Comparison of ENCODE assay signal across 4 worm cellular contexts in the genomic region with DNA sequence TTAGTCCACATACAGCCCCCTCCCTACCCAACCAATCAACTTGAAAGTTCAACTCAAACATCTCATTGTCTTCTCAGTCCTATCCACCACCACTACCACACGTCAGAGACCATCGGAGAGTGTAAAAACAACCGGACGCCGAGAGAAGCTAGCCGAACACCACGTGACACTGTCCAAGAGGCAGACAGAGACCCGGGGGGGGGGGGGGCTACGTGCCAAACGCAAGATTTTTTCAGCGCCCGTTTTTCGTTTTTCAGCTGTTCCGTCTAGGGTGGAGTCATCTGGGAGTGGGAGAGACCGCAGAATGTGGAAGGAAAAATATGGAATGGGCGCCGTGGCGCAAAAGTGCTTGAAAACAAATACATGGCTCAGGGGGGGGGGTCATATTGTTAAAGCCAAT.
A peak's percentile ranks its signal among the peaks of the same experiment; 100 is the strongest.
TF ChIP-seq lines count a peak whose summit lies in the region.

No protein-coding gene starts in this region.

TF ChIP-seq in whole organism, L1 larva, 84 proteins besides CTCF, POLR2A, EP300 and RAD21 (continued from another document):
- TF ChIP-seq lin-35 (GFP tag; optimal IDR thresholded peaks at IDR 0.05; lab: Kevin White, UChicago) (peak in 1 of 2 experiments; percentile 54), dsc-1 (tag; optimal IDR thresholded peaks at IDR 0.05; lab: Kevin White, UChicago) (peak; percentile 30), aha-1 (tag; optimal IDR thresholded peaks at IDR 0.05; lab: Kevin White, UChicago) (peak; percentile 99), snpc-4 (tag; optimal IDR thresholded peaks at IDR 0.05; lab: Kevin White, UChicago) (peak; percentile 43), nhr-47 (tag; optimal IDR thresholded peaks at IDR 0.05; lab: Kevin White, UChicago) (peak; percentile 71), ztf-4 (tag; optimal IDR thresholded peaks at IDR 0.05; lab: Kevin White, UChicago) (peak; percentile 53), mab-9 (GFP tag; IDR thresholded peaks at IDR 0.05; lab: Robert Waterston, UW) (no peak), pax-3 (tag; optimal IDR thresholded peaks at IDR 0.05; lab: Kevin White, UChicago) (peak; percentile 67), nhr-76 (tag; optimal IDR thresholded peaks at IDR 0.05; lab: Kevin White, UChicago) (no peak), fkh-8 (tag; optimal IDR thresholded peaks at IDR 0.05; lab: Kevin White, UChicago) (peak; percentile 73), blmp-1 (tag; optimal IDR thresholded peaks at IDR 0.05; lab: Kevin White, UChicago) (peak; percentile 4), nhr-19 (GFP tag; conservative IDR thresholded peaks at IDR 0.05; lab: Robert Waterston, UW) (peak; percentile 76), dpl-1 (GFP tag; optimal IDR thresholded peaks at IDR 0.05; lab: Kevin White, UChicago) (peak in 2 of 3 experiments; percentile 15 to 19), ceh-63 (GFP tag; optimal IDR thresholded peaks at IDR 0.05; lab: Kevin White, UChicago) (no peak)

TF ChIP-seq in whole organism, L2 larva, 48 proteins besides CTCF, POLR2A, EP300 and RAD21 (continued from another document):
- TF ChIP-seq mab-5 (tag; optimal IDR thresholded peaks at IDR 0.05; lab: Kevin White, UChicago) (peak; percentile 6), nhr-129 (tag; optimal IDR thresholded peaks at IDR 0.05; lab: Kevin White, UChicago) (peak; percentile 55), Y55F3AM.14 (GFP tag; optimal IDR thresholded peaks at IDR 0.05; lab: Kevin White, UChicago) (peak; percentile 48), lin-11 (tag; optimal IDR thresholded peaks at IDR 0.05; lab: Kevin White, UChicago) (peak; percentile 46), elt-3 (tag; optimal IDR thresholded peaks at IDR 0.05; lab: Kevin White, UChicago) (no peak), alr-1 (tag; optimal IDR thresholded peaks at IDR 0.05; lab: Kevin White, UChicago) (no peak), F13H6.1 (tag; optimal IDR thresholded peaks at IDR 0.05; lab: Kevin White, UChicago) (peak; percentile 87), nhr-11 (tag; optimal IDR thresholded peaks at IDR 0.05; lab: Kevin White, UChicago) (no peak)

TF ChIP-seq in whole organism, L3 larva, 47 proteins besides CTCF, POLR2A, EP300 and RAD21 (continued from another document):
- no peak for TF ChIP-seq eor-1 (tag; optimal IDR thresholded peaks at IDR 0.05; lab: Kevin White, UChicago)
- no peak for TF ChIP-seq egl-27 (tag; optimal IDR thresholded peaks at IDR 0.05; lab: Kevin White, UChicago)
- TF ChIP-seq ceh-9 (tag; optimal IDR thresholded peaks at IDR 0.05; lab: Kevin White, UChicago): no peak
- TF ChIP-seq fkh-2 (tag; optimal IDR thresholded peaks at IDR 0.05; lab: Kevin White, UChicago): no peak
- no peak for TF ChIP-seq tbx-2 (tag; optimal IDR thresholded peaks at IDR 0.05; lab: Kevin White, UChicago)
- no peak for TF ChIP-seq hmg-11 (tag; optimal IDR thresholded peaks at IDR 0.05; lab: Kevin White, UChicago)
- TF ChIP-seq nfya-1 (tag; optimal IDR thresholded peaks at IDR 0.05; lab: Kevin White, UChicago; ENCODE audit: insufficient read depth): peak; percentile 76
- peak; percentile 69 for TF ChIP-seq lsy-12 (tag; optimal IDR thresholded peaks at IDR 0.05; lab: Kevin White, UChicago)
- TF ChIP-seq ama-1 (optimal IDR thresholded peaks at IDR 0.05; lab: Kevin White, UChicago): peak; percentile 82
- no peak for TF ChIP-seq zag-1 (tag; optimal IDR thresholded peaks at IDR 0.05; lab: Kevin White, UChicago)
- no peak for TF ChIP-seq fkh-10 (GFP tag; optimal IDR thresholded peaks at IDR 0.05; lab: Kevin White, UChicago)
TF ChIP-seq in whole organism, L3 larva: peak in this region for 16.

TF ChIP-seq in whole organism, L4 larva, 104 proteins besides CTCF, POLR2A, EP300 and RAD21 (continued from another document):
- no peak for TF ChIP-seq nhr-42 (GFP tag; IDR thresholded peaks at IDR 0.05; lab: Robert Waterston, UW)
- TF ChIP-seq ZK337.2 (GFP tag; IDR thresholded peaks at IDR 0.05; lab: Robert Waterston, UW): no peak
- TF ChIP-seq mxl-3 (GFP tag; optimal IDR thresholded peaks at IDR 0.05; lab: Kevin White, UChicago): peak; percentile 18
- no peak for TF ChIP-seq Y105C5A.15 (GFP tag; IDR thresholded peaks at IDR 0.05; lab: Robert Waterston, UW)
- no peak for TF ChIP-seq madf-5 (GFP tag; IDR thresholded peaks at IDR 0.05; lab: Robert Waterston, UW)
- no peak for TF ChIP-seq F44E2.7 (GFP tag; IDR thresholded peaks at IDR 0.05; lab: Robert Waterston, UW)
- no peak for TF ChIP-seq lin-39 (tag; optimal IDR thresholded peaks at IDR 0.05; lab: Kevin White, UChicago)
- TF ChIP-seq dmd-9 (GFP tag; IDR thresholded peaks at IDR 0.05; lab: Robert Waterston, UW): no peak
- peak in 1 of 2 experiments; percentile 78 for TF ChIP-seq daf-16 (GFP tag; optimal IDR thresholded peaks at IDR 0.05; lab: Kevin White, UChicago)
- TF ChIP-seq daf-16 (tag; optimal IDR thresholded peaks at IDR 0.05; lab: Kevin White, UChicago): no peak
- peak; percentile 82 for TF ChIP-seq mep-1 (tag; optimal IDR thresholded peaks at IDR 0.05; lab: Kevin White, UChicago)
- peak; percentile 94 to 97 for TF ChIP-seq mdl-1 (tag; optimal IDR thresholded peaks at IDR 0.05; lab: Kevin White, UChicago)
- no peak for TF ChIP-seq zip-2 (tag; optimal IDR thresholded peaks at IDR 0.05; lab: Kevin White, UChicago)
- TF ChIP-seq dve-1 (tag; optimal IDR thresholded peaks at IDR 0.05; lab: Kevin White, UChicago; ENCODE audit: insufficient read depth): peak; percentile 87
- no peak for TF ChIP-seq fos-1 (tag; optimal IDR thresholded peaks at IDR 0.05; lab: Kevin White, UChicago)
- no peak for TF ChIP-seq madf-9 (GFP tag; conservative IDR thresholded peaks at IDR 0.05; lab: Robert Waterston, UW)
- TF ChIP-seq jun-1 (tag; optimal IDR thresholded peaks at IDR 0.05; lab: Kevin White, UChicago): peak; percentile 22
- TF ChIP-seq nhr-237 (tag; optimal IDR thresholded peaks at IDR 0.05; lab: Kevin White, UChicago): no peak
- no peak for TF ChIP-seq mes-2 (tag; optimal IDR thresholded peaks at IDR 0.05; lab: Kevin White, UChicago; ENCODE audit: poor library complexity, severe bottlenecking)
- no peak for TF ChIP-seq Y48G9A.11 (GFP tag; IDR thresholded peaks at IDR 0.05; lab: Robert Waterston, UW)
- TF ChIP-seq ceh-44 (GFP tag; IDR thresholded peaks at IDR 0.05; lab: Robert Waterston, UW): no peak
- no peak for TF ChIP-seq cey-2 (tag; optimal IDR thresholded peaks at IDR 0.05; lab: Kevin White, UChicago; ENCODE audit: borderline replicate concordance, insufficient read depth)
- TF ChIP-seq nhr-6 (tag; optimal IDR thresholded peaks at IDR 0.05; lab: Kevin White, UChicago): no peak
- TF ChIP-seq egl-43 (GFP tag; IDR thresholded peaks at IDR 0.05; lab: Robert Waterston, UW): peak; percentile 36; the same call in 1 of the 2 replicates
- no peak for TF ChIP-seq snpc-4 (tag; optimal IDR thresholded peaks at IDR 0.05; lab: Kevin White, UChicago)
- TF ChIP-seq nhr-76 (tag; optimal IDR thresholded peaks at IDR 0.05; lab: Kevin White, UChicago): no peak
- no peak for TF ChIP-seq attf-4 (tag; optimal IDR thresholded peaks at IDR 0.05; lab: Kevin White, UChicago)
- no peak for TF ChIP-seq ZK546.5 (tag; optimal IDR thresholded peaks at IDR 0.05; lab: Kevin White, UChicago)
- no peak for TF ChIP-seq F26F4.8 (GFP tag; conservative IDR thresholded peaks at IDR 0.05; lab: Robert Waterston, UW)
- TF ChIP-seq hif-1 (tag; optimal IDR thresholded peaks at IDR 0.05; lab: Kevin White, UChicago): peak; percentile 95 to 100
- no peak for TF ChIP-seq mxl-2 (GFP tag; conservative IDR thresholded peaks at IDR 0.05; lab: Robert Waterston, UW)
- no peak for TF ChIP-seq skn-1 (tag; optimal IDR thresholded peaks at IDR 0.05; lab: Kevin White, UChicago)
- no peak for TF ChIP-seq nhr-25 (tag; optimal IDR thresholded peaks at IDR 0.05; lab: Kevin White, UChicago; ENCODE audit: borderline replicate concordance, insufficient read depth)
- TF ChIP-seq unc-39 (tag; optimal IDR thresholded peaks at IDR 0.05; lab: Kevin White, UChicago): no peak
- no peak for TF ChIP-seq ceh-82 (tag; optimal IDR thresholded peaks at IDR 0.05; lab: Kevin White, UChicago)
- TF ChIP-seq lir-3 (tag; optimal IDR thresholded peaks at IDR 0.05; lab: Kevin White, UChicago): no peak
- peak; percentile 100 for TF ChIP-seq aha-1 (tag; lab: Kevin White, UChicago)
- TF ChIP-seq hlh-30 (tag; optimal IDR thresholded peaks at IDR 0.05; lab: Kevin White, UChicago; ENCODE audit: insufficient read depth): no peak
- no peak for TF ChIP-seq aly-2 (tag; optimal IDR thresholded peaks at IDR 0.05; lab: Kevin White, UChicago)
- no peak for TF ChIP-seq snpc-1.2 (GFP tag; IDR thresholded peaks at IDR 0.05; lab: Robert Waterston, UW)
- TF ChIP-seq daf-8 (GFP tag; IDR thresholded peaks at IDR 0.05; lab: Robert Waterston, UW): no peak
- TF ChIP-seq F37D6.2 (tag; optimal IDR thresholded peaks at IDR 0.05; lab: Kevin White, UChicago): peak; percentile 14
- TF ChIP-seq spr-1 (tag; optimal IDR thresholded peaks at IDR 0.05; lab: Kevin White, UChicago): no peak
- no peak for TF ChIP-seq ceh-32 (tag; optimal IDR thresholded peaks at IDR 0.05; lab: Kevin White, UChicago; ENCODE audit: poor library complexity)
- TF ChIP-seq nhr-11 (tag; optimal IDR thresholded peaks at IDR 0.05; lab: Kevin White, UChicago): no peak
- TF ChIP-seq F10B5.3 (tag; optimal IDR thresholded peaks at IDR 0.05; lab: Kevin White, UChicago): no peak
- no peak for TF ChIP-seq R02D3.7 (tag; optimal IDR thresholded peaks at IDR 0.05; lab: Kevin White, UChicago)
- no peak for TF ChIP-seq spr-3 (GFP tag; optimal IDR thresholded peaks at IDR 0.05; lab: Kevin White, UChicago)
- TF ChIP-seq set-16 (GFP tag; IDR thresholded peaks at IDR 0.05; lab: Robert Waterston, UW): peak; percentile 85
- TF ChIP-seq Y5F2A.4 (GFP tag; optimal IDR thresholded peaks at IDR 0.05; lab: Kevin White, UChicago): no peak
- no peak for TF ChIP-seq unc-62 (GFP tag; optimal IDR thresholded peaks at IDR 0.05 in 1 of 2; lab: Kevin White, UChicago)
- TF ChIP-seq unc-62 (tag; optimal IDR thresholded peaks at IDR 0.05; lab: Kevin White, UChicago): no peak
- TF ChIP-seq lsy-2 (tag; optimal IDR thresholded peaks at IDR 0.05; lab: Kevin White, UChicago): peak in 1 of 2 experiments; percentile 53
- no peak for TF ChIP-seq zfp-3 (GFP tag; conservative IDR thresholded peaks at IDR 0.05; lab: Robert Waterston, UW)
- TF ChIP-seq ceh-20 (GFP tag; IDR thresholded peaks at IDR 0.05; lab: Robert Waterston, UW): no peak
- no peak for TF ChIP-seq zfp-2 (tag; optimal IDR thresholded peaks at IDR 0.05; lab: Kevin White, UChicago)
- no peak for TF ChIP-seq ceh-62 (tag; optimal IDR thresholded peaks at IDR 0.05; lab: Kevin White, UChicago)
- no peak for TF ChIP-seq zag-1 (tag; optimal IDR thresholded peaks at IDR 0.05; lab: Kevin White, UChicago)
- TF ChIP-seq rbr-2 (tag; optimal IDR thresholded peaks at IDR 0.05; lab: Kevin White, UChicago): peak; percentile 58
- no peak for TF ChIP-seq gei-8 (GFP tag; optimal IDR thresholded peaks at IDR 0.05; lab: Kevin White, UChicago)
- no peak for TF ChIP-seq vab-7 (GFP tag; IDR thresholded peaks at IDR 0.05; lab: Robert Waterston, UW)
- peak; percentile 54 for TF ChIP-seq dmd-6 (GFP tag; IDR thresholded peaks at IDR 0.05; lab: Robert Waterston, UW)
- TF ChIP-seq hmg-1.1 (GFP tag; IDR thresholded peaks at IDR 0.05; lab: Robert Waterston, UW): peak; percentile 54; the same call in 1 of the 2 replicates
- no peak for TF ChIP-seq D1046.2 (GFP tag; IDR thresholded peaks at IDR 0.05; lab: Robert Waterston, UW)
- TF ChIP-seq ces-1 (GFP tag; optimal IDR thresholded peaks at IDR 0.05; lab: Kevin White, UChicago): no peak
- TF ChIP-seq zip-11 (GFP tag; IDR thresholded peaks at IDR 0.05; lab: Robert Waterston, UW): no peak
- no peak for TF ChIP-seq duxl-1 (tag; optimal IDR thresholded peaks at IDR 0.05; lab: Kevin White, UChicago; ENCODE audit: poor library complexity)
- TF ChIP-seq lin-13 (GFP tag; optimal IDR thresholded peaks at IDR 0.05; lab: Kevin White, UChicago): no peak
- 0 out of 2 replicates have a peak, but pooled peaks have one; percentile 29 for TF ChIP-seq pha-4 (GFP tag; IDR thresholded peaks at IDR 0.05; lab: Robert Waterston, UW)
- no peak for TF ChIP-seq pha-4 (tag; optimal IDR thresholded peaks at IDR 0.05; lab: Kevin White, UChicago)
